Fruit fly (Drosophila melanogaster): ENCODE data around the gene JTBR.

The JTBR gene

DNA sequence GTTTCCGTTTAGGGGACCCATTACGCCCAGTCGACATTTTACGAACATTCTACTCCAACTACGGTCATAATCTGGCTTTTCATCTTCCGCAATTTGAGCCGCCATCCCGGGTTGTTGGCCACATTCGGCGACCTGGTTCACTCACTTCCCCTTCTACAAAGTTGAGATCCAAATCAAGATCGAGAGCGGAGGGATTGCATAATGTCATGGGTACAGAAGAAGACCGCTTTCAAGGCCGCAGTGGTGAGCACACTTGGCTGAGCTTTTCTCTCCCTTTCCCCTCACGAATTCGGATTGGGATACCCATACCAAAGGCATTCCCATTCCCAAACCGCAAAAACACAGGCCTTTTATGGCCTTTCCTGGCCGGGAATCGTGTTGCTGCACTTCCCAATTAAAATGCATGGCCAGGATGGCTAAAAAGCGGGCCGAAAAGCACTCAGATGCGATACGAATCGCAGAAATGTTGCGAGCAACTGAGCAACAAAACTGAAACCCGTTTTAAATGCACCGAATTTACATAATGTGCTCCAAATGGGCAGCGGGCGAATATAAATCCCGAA is 25.2 kb upstream of the JTBR start:
- TF ChIP-seq CG33017 (tag; optimal IDR thresholded peaks at IDR 0.05), result no peak
- TF ChIP-seq Hr96 (GFP tag; optimal IDR thresholded peaks at IDR 0.05), result no peak
- no peak for TF ChIP-seq CG12768 (GFP tag; optimal IDR thresholded peaks at IDR 0.05)
- TF ChIP-seq Crg-1 (GFP tag; optimal IDR thresholded peaks at IDR 0.05), result no peak
- TF ChIP-seq tj (GFP tag; optimal IDR thresholded peaks at IDR 0.05), result no peak
- TF ChIP-seq cic (GFP tag; optimal IDR thresholded peaks at IDR 0.05), result no peak
- no peak for TF ChIP-seq CG7045 (GFP tag; optimal IDR thresholded peaks at IDR 0.05)
- TF ChIP-seq CG7101 (tag; optimal IDR thresholded peaks at IDR 0.05), result no peak
- no peak for TF ChIP-seq Clk (GFP tag; optimal IDR thresholded peaks at IDR 0.05)
- no peak for TF ChIP-seq bab1 (GFP tag; optimal IDR thresholded peaks at IDR 0.05)
- TF ChIP-seq toe (GFP tag; optimal IDR thresholded peaks at IDR 0.05), result no peak
- TF ChIP-seq pad (GFP tag; optimal IDR thresholded peaks at IDR 0.05), result no peak
- no peak for TF ChIP-seq CG14711 (tag; optimal IDR thresholded peaks at IDR 0.05)
- TF ChIP-seq cnc (optimal IDR thresholded peaks at IDR 0.05), result no peak
- TF ChIP-seq CG5204 (GFP tag; optimal IDR thresholded peaks at IDR 0.05), result no peak
- no peak for TF ChIP-seq Mnt (GFP tag; optimal IDR thresholded peaks at IDR 0.05)
- TF ChIP-seq kay (GFP tag; ENCODE audit: borderline replicate concordance), result no peak
- TF ChIP-seq CG1620 (GFP tag; optimal IDR thresholded peaks at IDR 0.05), result no peak

DNA sequence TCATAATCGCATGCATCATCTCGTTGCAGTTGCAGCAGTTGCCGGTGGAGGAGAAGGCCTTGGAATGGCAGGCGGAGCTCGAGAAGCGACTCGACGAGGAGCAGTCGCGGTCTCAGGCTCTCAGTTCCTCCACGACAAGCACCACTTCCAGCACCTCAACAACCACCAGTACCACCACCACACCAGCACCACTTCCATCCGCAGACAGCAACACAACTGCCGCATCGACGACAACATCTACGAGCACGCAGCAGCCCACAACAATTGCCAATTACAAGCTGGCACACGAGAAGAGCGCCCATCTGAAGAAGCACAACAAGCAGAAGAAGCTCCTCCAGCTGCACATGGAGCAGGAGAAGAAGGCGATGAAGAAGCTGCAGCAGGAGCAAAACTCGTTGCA is 19.7 kb upstream of the JTBR start:
- TF ChIP-seq tj (GFP tag; optimal IDR thresholded peaks at IDR 0.05), result no peak
- TF ChIP-seq CG14711 (tag; optimal IDR thresholded peaks at IDR 0.05), result no peak
- TF ChIP-seq CG11617 (GFP tag; optimal IDR thresholded peaks at IDR 0.05), result no peak
- no peak for TF ChIP-seq CG12768 (GFP tag; optimal IDR thresholded peaks at IDR 0.05)
- no peak for TF ChIP-seq CG7101 (tag; optimal IDR thresholded peaks at IDR 0.05)
- TF ChIP-seq CG33017 (tag; optimal IDR thresholded peaks at IDR 0.05), result no peak
- TF ChIP-seq kay (GFP tag; ENCODE audit: borderline replicate concordance), result no peak
- TF ChIP-seq Mnt (GFP tag; optimal IDR thresholded peaks at IDR 0.05), result no peak
- TF ChIP-seq toe (GFP tag; optimal IDR thresholded peaks at IDR 0.05), result no peak
- TF ChIP-seq CG5204 (GFP tag; optimal IDR thresholded peaks at IDR 0.05), result no peak
- TF ChIP-seq CG1620 (GFP tag; optimal IDR thresholded peaks at IDR 0.05), result no peak
- TF ChIP-seq Clk (GFP tag; optimal IDR thresholded peaks at IDR 0.05), result no peak
- no peak for TF ChIP-seq cnc (optimal IDR thresholded peaks at IDR 0.05)
- no peak for TF ChIP-seq Crg-1 (GFP tag; optimal IDR thresholded peaks at IDR 0.05)
- TF ChIP-seq CG7045 (GFP tag; optimal IDR thresholded peaks at IDR 0.05), result no peak
- no peak for TF ChIP-seq ovo (GFP tag; optimal IDR thresholded peaks at IDR 0.05)
- TF ChIP-seq pad (GFP tag; optimal IDR thresholded peaks at IDR 0.05), result no peak

DNA sequence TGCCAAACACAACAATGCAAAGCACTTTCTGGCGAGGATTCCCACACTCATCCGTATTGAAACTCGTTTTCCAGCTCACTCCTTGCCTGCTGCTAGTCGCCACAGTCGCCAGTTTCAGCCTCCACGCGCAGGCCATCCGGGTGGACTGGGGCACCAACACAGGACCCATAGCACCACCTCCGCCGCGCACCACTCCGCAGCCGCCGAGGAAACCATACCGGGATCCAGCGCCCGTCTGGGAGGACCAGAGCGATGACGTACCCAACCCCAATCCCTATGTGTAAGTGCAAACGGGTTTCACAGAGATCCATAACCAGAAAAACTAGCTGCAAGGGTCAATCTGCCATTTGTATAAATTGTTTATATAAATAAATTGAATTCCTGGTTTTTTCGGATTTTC is 18.5 kb upstream of the JTBR start:
- no peak for TF ChIP-seq ovo (GFP tag; optimal IDR thresholded peaks at IDR 0.05)

DNA sequence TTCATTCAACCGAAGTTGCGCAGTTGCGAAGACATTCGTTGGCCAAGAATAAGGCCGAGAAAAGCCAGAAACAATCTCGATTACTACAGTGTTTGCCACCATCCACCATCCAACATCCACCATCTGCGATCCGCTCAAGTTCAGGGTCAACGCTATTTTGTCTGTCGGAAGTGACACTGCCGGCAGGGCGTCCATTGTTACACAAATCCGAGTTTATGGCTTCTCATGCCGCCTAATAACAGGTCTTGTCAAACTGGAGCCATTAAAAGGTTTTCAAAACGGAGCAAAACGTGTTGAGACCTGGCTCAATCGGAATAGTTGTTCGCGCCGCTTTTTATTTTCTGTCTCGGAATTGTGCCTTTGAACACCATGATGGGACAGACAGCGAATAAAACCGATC is 16.2 kb upstream of the JTBR start:
- TF ChIP-seq CG5204 (GFP tag; optimal IDR thresholded peaks at IDR 0.05) (no peak), tj (GFP tag; optimal IDR thresholded peaks at IDR 0.05) (no peak), Hr96 (GFP tag; optimal IDR thresholded peaks at IDR 0.05) (no peak), kay (GFP tag; ENCODE audit: borderline replicate concordance) (no peak), Crg-1 (GFP tag; optimal IDR thresholded peaks at IDR 0.05) (no peak)

DNA sequence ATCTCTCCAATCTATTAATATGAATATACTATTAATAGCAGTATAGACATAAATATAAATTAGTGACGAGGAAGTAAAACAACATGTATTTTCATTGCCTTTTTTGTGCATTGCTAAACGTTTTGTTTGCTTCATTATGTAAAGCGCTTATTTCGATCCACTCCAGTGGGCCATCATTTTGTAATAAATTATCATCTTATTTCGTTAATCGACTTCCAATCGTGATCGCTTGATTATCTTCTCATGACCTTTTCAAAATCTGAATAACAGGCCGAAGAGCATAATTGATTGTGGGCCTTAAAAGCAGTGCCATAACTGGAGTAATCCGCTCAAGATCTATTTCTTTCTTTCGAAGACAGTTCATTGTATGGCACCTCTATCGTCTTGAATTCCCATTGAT is 14.7 kb upstream of the JTBR start:
- no peak for TF ChIP-seq Crg-1 (GFP tag; optimal IDR thresholded peaks at IDR 0.05)
- TF ChIP-seq cic (GFP tag; optimal IDR thresholded peaks at IDR 0.05), result no peak
- no peak for TF ChIP-seq CG7101 (tag; optimal IDR thresholded peaks at IDR 0.05)
- no peak for TF ChIP-seq cnc (optimal IDR thresholded peaks at IDR 0.05)
- TF ChIP-seq CG12768 (GFP tag; optimal IDR thresholded peaks at IDR 0.05), result no peak
- TF ChIP-seq CG1620 (GFP tag; optimal IDR thresholded peaks at IDR 0.05), result no peak
- TF ChIP-seq CG33017 (tag; optimal IDR thresholded peaks at IDR 0.05), result no peak
- no peak for TF ChIP-seq Clk (GFP tag; optimal IDR thresholded peaks at IDR 0.05)
- no peak for TF ChIP-seq kay (GFP tag; ENCODE audit: borderline replicate concordance)

DNA sequence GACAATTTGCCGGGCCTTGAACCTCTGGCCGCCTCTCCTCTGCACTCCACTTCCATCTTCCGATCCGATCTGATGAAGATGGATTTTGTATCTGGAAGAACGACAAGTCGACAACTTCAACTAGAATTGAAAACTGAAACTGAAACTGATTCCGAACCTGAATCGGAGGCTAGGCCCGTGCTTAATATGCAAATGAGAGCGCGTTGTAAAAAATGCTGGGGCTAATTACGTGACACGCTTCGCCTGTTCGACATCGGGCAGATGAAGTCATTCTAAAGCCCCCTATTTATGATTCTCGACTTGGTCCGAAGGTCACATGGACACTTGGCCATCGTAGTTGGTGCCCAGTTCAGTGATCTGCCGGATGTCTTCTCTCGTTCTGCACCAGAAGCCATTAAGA is 14.0 kb upstream of the JTBR start:
- TF ChIP-seq CG5204 (GFP tag; optimal IDR thresholded peaks at IDR 0.05), result no peak
- TF ChIP-seq toe (GFP tag; optimal IDR thresholded peaks at IDR 0.05), result no peak
- no peak for TF ChIP-seq Mnt (GFP tag; optimal IDR thresholded peaks at IDR 0.05)
- TF ChIP-seq Clk (GFP tag; optimal IDR thresholded peaks at IDR 0.05), result no peak
- no peak for TF ChIP-seq bab1 (GFP tag; optimal IDR thresholded peaks at IDR 0.05)
- no peak for TF ChIP-seq ovo (GFP tag; optimal IDR thresholded peaks at IDR 0.05)
- no peak for TF ChIP-seq kay (GFP tag; ENCODE audit: borderline replicate concordance)
- no peak for TF ChIP-seq CG33017 (tag; optimal IDR thresholded peaks at IDR 0.05)
- no peak for TF ChIP-seq pad (GFP tag; optimal IDR thresholded peaks at IDR 0.05)
- no peak for TF ChIP-seq CG12768 (GFP tag; optimal IDR thresholded peaks at IDR 0.05)
- no peak for TF ChIP-seq Crg-1 (GFP tag; optimal IDR thresholded peaks at IDR 0.05)
- TF ChIP-seq CG7101 (tag; optimal IDR thresholded peaks at IDR 0.05), result no peak
- no peak for TF ChIP-seq CG11617 (GFP tag; optimal IDR thresholded peaks at IDR 0.05)
- TF ChIP-seq CG7045 (GFP tag; optimal IDR thresholded peaks at IDR 0.05), result no peak
- TF ChIP-seq Hr96 (GFP tag; optimal IDR thresholded peaks at IDR 0.05), result no peak
- no peak for TF ChIP-seq cic (GFP tag; optimal IDR thresholded peaks at IDR 0.05)
- no peak for TF ChIP-seq tj (GFP tag; optimal IDR thresholded peaks at IDR 0.05)
- TF ChIP-seq CG1620 (GFP tag; optimal IDR thresholded peaks at IDR 0.05), result no peak
- TF ChIP-seq CG14711 (tag; optimal IDR thresholded peaks at IDR 0.05), result no peak
- no peak for TF ChIP-seq cnc (optimal IDR thresholded peaks at IDR 0.05)

DNA sequence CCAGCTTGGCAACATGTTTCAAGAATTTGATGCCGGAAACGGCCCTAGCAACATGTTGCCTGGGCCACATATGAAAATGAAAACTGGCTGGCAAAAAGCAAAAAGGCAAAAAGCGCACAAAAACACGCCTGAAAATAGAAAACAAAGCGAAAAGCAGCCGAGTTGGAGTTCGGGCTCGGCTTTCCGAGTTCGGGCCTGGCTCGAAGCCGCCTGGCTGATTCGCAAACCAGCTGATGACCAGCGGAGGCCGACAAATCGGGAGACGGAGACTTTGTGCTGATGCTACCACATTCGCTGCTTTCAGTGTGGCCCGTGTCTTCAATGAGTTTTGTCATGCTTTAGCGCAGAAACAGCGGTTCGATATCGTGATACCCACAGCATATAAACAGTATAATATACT is 7.6 kb upstream of the JTBR start, which contains the start of gene GV1:
Gene GV1 (plus strand): TSS at position 301 of the 400 bp plus-strand sequence.
- no peak for TF ChIP-seq cnc (optimal IDR thresholded peaks at IDR 0.05)
- no peak for TF ChIP-seq ovo (GFP tag; optimal IDR thresholded peaks at IDR 0.05)
- no peak for TF ChIP-seq Hr96 (GFP tag; optimal IDR thresholded peaks at IDR 0.05)
- no peak for TF ChIP-seq CG7101 (tag; optimal IDR thresholded peaks at IDR 0.05)
- no peak for TF ChIP-seq CG11617 (GFP tag; optimal IDR thresholded peaks at IDR 0.05)
- no peak for TF ChIP-seq kay (GFP tag; ENCODE audit: borderline replicate concordance)
